Worm (Caenorhabditis elegans) whole organism, midembryonic: ENCODE data around the gene pap-3.

Source experiments
- flt-1 ChIP-seq: fragments of 200-800 bp; sonication (Bioruptor generic); IDR thresholded peaks from 2 replicates; pipeline ENCODE4 v1.3.6; 2022; ENCODE audit warnings: missing genetic modification characterization, missing compliant biosample characterization
- klf-2 ChIP-seq: fragments of 200-800 bp; sonication (Bioruptor generic); conservative IDR thresholded peaks from 2 replicates; pipeline ENCODE4 v1.3.6; 2022; ENCODE audit warnings: missing genetic modification reagents, missing genetic modification characterization, missing compliant biosample characterization
- med-1 ChIP-seq: sonication (generic microtip); optimal IDR thresholded peaks from 2 replicates; lab custom pipeline; 2017; ENCODE audit warnings: missing genetic modification characterization, mild to moderate bottlenecking, missing compliant biosample characterization, antibody characterized with exemption, missing genetic modification reagents; ENCODE audit not compliant: insufficient read depth
- ref-1 ChIP-seq: fragments of 200-800 bp; sonication (Bioruptor generic); conservative IDR thresholded peaks from 2 replicates; pipeline ENCODE4 v1.3.6; 2022; ENCODE audit warnings: missing genetic modification reagents, missing genetic modification characterization, missing compliant biosample characterization
- ztf-29 ChIP-seq: fragments of 200-800 bp; sonication (Bioruptor generic); IDR thresholded peaks from 2 replicates; pipeline ENCODE4 v1.3.6; 2022; ENCODE audit warnings: missing genetic modification reagents, missing genetic modification characterization, missing compliant biosample characterization

DNA sequence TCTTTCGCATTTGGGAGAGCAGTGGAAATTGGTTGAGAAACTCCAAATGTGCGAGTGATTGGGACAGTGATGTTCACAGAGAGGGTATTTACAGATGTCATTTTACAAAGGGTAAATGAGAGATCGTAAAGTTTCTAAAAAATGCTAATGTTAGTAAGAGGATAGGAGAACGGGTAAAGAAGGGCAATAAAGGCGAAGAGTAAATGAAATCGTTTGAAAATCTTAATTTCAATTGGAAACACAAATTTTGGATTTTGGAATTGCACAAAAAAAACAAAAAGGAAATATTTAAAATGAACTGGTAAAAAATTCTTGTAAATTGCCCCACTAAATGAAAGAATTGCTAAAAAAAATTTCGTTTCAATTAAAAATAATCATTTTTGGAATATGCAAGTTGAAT lies at the start of gene pap-3:
- TF ChIP-seq ztf-29 (GFP tag; lab: Robert Waterston, UW) (no peak), flt-1 (no peak), med-1 (GFP tag; lab: Kevin White, UChicago) (no peak), klf-2 (GFP tag; lab: Robert Waterston, UW) (no peak), ref-1 (GFP tag; lab: Robert Waterston, UW) (no peak)
